Worm (Caenorhabditis elegans) whole organism, young adult: Measurements from ENCODE around the gene srlf-24.

Experiments
- D2030.7 ChIP-seq: fragments of 200-800 bp; sonication (Bioruptor generic); IDR thresholded peaks from 2 replicates; pipeline ENCODE4 v1.3.6; 2022; ENCODE audit warnings: missing genetic modification reagents, missing genetic modification characterization, missing compliant biosample characterization
- F10E7.11 ChIP-seq: sonication (generic microtip); optimal IDR thresholded peaks from 2 replicates; lab custom pipeline; 2017; ENCODE audit warnings: mild to moderate bottlenecking, missing genetic modification characterization, moderate library complexity, missing compliant biosample characterization
- F22D6.2 ChIP-seq: sonication (generic microtip); optimal IDR thresholded peaks from 2 replicates; lab custom pipeline; 2016; ENCODE audit warnings: mild to moderate bottlenecking, missing genetic modification characterization, missing compliant biosample characterization
- F37B4.10 ChIP-seq: fragments of 200-800 bp; sonication (Bioruptor generic); IDR thresholded peaks from 2 replicates; pipeline ENCODE4 v1.3.6; 2022; ENCODE audit warnings: missing genetic modification characterization, missing compliant biosample characterization
- F49E8.2 ChIP-seq: sonication (generic microtip); optimal IDR thresholded peaks from 3 replicates; lab custom pipeline; 2017; ENCODE audit warnings: missing genetic modification characterization, mild to moderate bottlenecking, missing compliant biosample characterization, antibody characterized with exemption, moderate library complexity; ENCODE audit not compliant: insufficient read depth
- F55B11.4 ChIP-seq: sonication (generic microtip); optimal IDR thresholded peaks from 2 replicates; lab custom pipeline; 2016; ENCODE audit warnings: missing compliant biosample characterization, missing genetic modification characterization, borderline replicate concordance; ENCODE audit not compliant: insufficient read depth
- T07F8.4 ChIP-seq: sonication (generic microtip); optimal IDR thresholded peaks from 2 replicates; lab custom pipeline; 2016; ENCODE audit warnings: mild to moderate bottlenecking, missing genetic modification characterization, moderate library complexity, missing compliant biosample characterization
- Y53G8AR.9 ChIP-seq: fragments of 200-800 bp; sonication (Bioruptor generic); conservative IDR thresholded peaks from 2 replicates; pipeline ENCODE4 v1.3.6; 2022; ENCODE audit warnings: missing genetic modification reagents, missing genetic modification characterization, missing compliant biosample characterization
- Y79H2A.3 ChIP-seq: fragments of 200-800 bp; sonication (Bioruptor generic); conservative IDR thresholded peaks from 2 replicates; pipeline ENCODE4 v1.3.6; 2022; ENCODE audit warnings: missing genetic modification reagents, missing genetic modification characterization, missing compliant biosample characterization
- Y95B8A.8 ChIP-seq: fragments of 200-800 bp; sonication (Bioruptor generic); IDR thresholded peaks from 2 replicates; pipeline ENCODE4 v1.3.6; 2022; ENCODE audit warnings: missing genetic modification reagents, missing genetic modification characterization, missing compliant biosample characterization
- aptf-2 ChIP-seq: fragments of 200-800 bp; sonication (Bioruptor generic); conservative IDR thresholded peaks from 2 replicates; pipeline ENCODE4 v1.3.6; 2022; ENCODE audit warnings: missing genetic modification reagents, missing genetic modification characterization, missing compliant biosample characterization
- atf-7 ChIP-seq: sonication (generic microtip); optimal IDR thresholded peaks from 2 replicates; lab custom pipeline; 2017; ENCODE audit warnings: mild to moderate bottlenecking, missing genetic modification characterization, missing compliant biosample characterization
- attf-5 ChIP-seq: fragments of 200-800 bp; sonication (Bioruptor generic); optimal IDR thresholded peaks from 2 replicates; lab custom pipeline; 2018; ENCODE audit warnings: mild to moderate bottlenecking, missing genetic modification characterization, missing compliant biosample characterization
- attf-6 ChIP-seq: fragments of 200-800 bp; sonication (Bioruptor generic); IDR thresholded peaks from 2 replicates; pipeline ENCODE4 v1.3.6; 2022; ENCODE audit warnings: missing genetic modification reagents, missing genetic modification characterization, missing compliant biosample characterization
- bed-2 ChIP-seq: fragments of 200-800 bp; sonication (Bioruptor generic); IDR thresholded peaks from 2 replicates; pipeline ENCODE4 v1.3.6; 2022; ENCODE audit warnings: missing genetic modification reagents, missing genetic modification characterization, missing compliant biosample characterization
- ccch-3 ChIP-seq: fragments of 200-800 bp; sonication (Bioruptor generic); optimal IDR thresholded peaks from 2 replicates; lab custom pipeline; 2018; ENCODE audit warnings: mild to moderate bottlenecking, missing genetic modification characterization, missing compliant biosample characterization
- ceh-100 ChIP-seq: fragments of 200-800 bp; sonication (Bioruptor generic); IDR thresholded peaks from 2 replicates; pipeline ENCODE4 v1.3.6; 2022; ENCODE audit warnings: missing genetic modification reagents, missing genetic modification characterization, missing compliant biosample characterization
- ceh-27 ChIP-seq: fragments of 200-800 bp; sonication (Bioruptor generic); optimal IDR thresholded peaks from 2 replicates; lab custom pipeline; 2018; ENCODE audit warnings: mild to moderate bottlenecking, missing genetic modification characterization, moderate library complexity, missing compliant biosample characterization
- ceh-58 ChIP-seq: fragments of 200-800 bp; sonication (Bioruptor generic); IDR thresholded peaks from 2 replicates; pipeline ENCODE4 v1.3.6; 2022; ENCODE audit warnings: missing genetic modification characterization, missing compliant biosample characterization
- ceh-79 ChIP-seq: sonication (generic microtip); optimal IDR thresholded peaks from 2 replicates; lab custom pipeline; 2017; ENCODE audit warnings: mild to moderate bottlenecking, missing genetic modification characterization, missing compliant biosample characterization
- chd-7 ChIP-seq: sonication (generic microtip); optimal IDR thresholded peaks from 2 replicates; lab custom pipeline; 2016; ENCODE audit warnings: mild to moderate bottlenecking, missing genetic modification characterization, moderate library complexity, missing compliant biosample characterization
- egl-18 ChIP-seq: fragments of 200-800 bp; sonication (Bioruptor generic); IDR thresholded peaks from 2 replicates; pipeline ENCODE4 v1.3.6; 2022; ENCODE audit warnings: missing genetic modification reagents, missing genetic modification characterization, missing compliant biosample characterization
- ekl-4 ChIP-seq: fragments of 200-800 bp; sonication (Bioruptor generic); IDR thresholded peaks from 2 replicates; pipeline ENCODE4 v1.3.6; 2022; ENCODE audit warnings: missing genetic modification reagents, missing genetic modification characterization, missing compliant biosample characterization
- fkh-3 ChIP-seq: sonication (generic microtip); optimal IDR thresholded peaks from 2 replicates; lab custom pipeline; 2016; ENCODE audit warnings: mild to moderate bottlenecking, missing genetic modification characterization, missing compliant biosample characterization
- gei-17 ChIP-seq: fragments of 200-800 bp; sonication (Bioruptor generic); optimal IDR thresholded peaks from 2 replicates; lab custom pipeline; 2018; ENCODE audit warnings: mild to moderate bottlenecking, missing genetic modification characterization, missing compliant biosample characterization
- hlh-26 ChIP-seq: fragments of 200-800 bp; sonication (Bioruptor generic); conservative IDR thresholded peaks from 2 replicates; pipeline ENCODE4 v1.3.6; 2022; ENCODE audit warnings: missing genetic modification reagents, missing genetic modification characterization, missing compliant biosample characterization
- hmg-1.2 ChIP-seq: fragments of 200-800 bp; sonication (Bioruptor generic); IDR thresholded peaks from 2 replicates; pipeline ENCODE4 v1.3.6; 2022; ENCODE audit warnings: missing genetic modification reagents, missing genetic modification characterization, missing compliant biosample characterization
- hrde-1 ChIP-seq: sonication (generic microtip); optimal IDR thresholded peaks from 2 replicates; lab custom pipeline; 2016; ENCODE audit warnings: missing genetic modification characterization, mild to moderate bottlenecking, missing compliant biosample characterization, moderate library complexity, missing genotype, missing genetic modification reagents, borderline replicate concordance
- let-526 ChIP-seq: fragments of 200-800 bp; sonication (Bioruptor generic); IDR thresholded peaks from 2 replicates; pipeline ENCODE4 v1.3.6; 2022; ENCODE audit warnings: missing genetic modification reagents, missing genetic modification characterization, missing compliant biosample characterization
- lir-1 ChIP-seq: fragments of 200-800 bp; sonication (Bioruptor generic); conservative IDR thresholded peaks from 2 replicates; pipeline ENCODE4 v1.3.6; 2022; ENCODE audit warnings: missing genetic modification reagents, missing genetic modification characterization, missing compliant biosample characterization
- lsl-1 ChIP-seq: fragments of 200-800 bp; sonication (Bioruptor generic); optimal IDR thresholded peaks from 2 replicates; lab custom pipeline; 2018; ENCODE audit warnings: mild to moderate bottlenecking, missing genetic modification characterization, moderate library complexity, missing compliant biosample characterization
- madf-10 ChIP-seq: sonication (generic microtip); optimal IDR thresholded peaks from 2 replicates; lab custom pipeline; 2016; ENCODE audit warnings: mild to moderate bottlenecking, missing genetic modification characterization, missing compliant biosample characterization
- madf-8 ChIP-seq: fragments of 200-800 bp; sonication (Bioruptor generic); conservative IDR thresholded peaks from 2 replicates; pipeline ENCODE4 v1.3.6; 2022; ENCODE audit warnings: missing genetic modification reagents, missing genetic modification characterization, missing compliant biosample characterization
- mcd-1 ChIP-seq: fragments of 200-800 bp; sonication (Bioruptor generic); IDR thresholded peaks from 2 replicates; pipeline ENCODE4 v1.3.6; 2022; ENCODE audit warnings: missing genetic modification reagents, missing genetic modification characterization, missing compliant biosample characterization
- nfya-1 ChIP-seq: sonication (generic microtip); optimal IDR thresholded peaks from 2 replicates; lab custom pipeline; 2017; ENCODE audit warnings: antibody characterized with exemption, missing compliant biosample characterization, missing genetic modification characterization, borderline replicate concordance; ENCODE audit not compliant: insufficient read depth
- nfyb-1 ChIP-seq: fragments of 200-800 bp; sonication (Bioruptor generic); IDR thresholded peaks from 2 replicates; pipeline ENCODE4 v1.3.6; 2022; ENCODE audit warnings: missing genetic modification reagents, missing genetic modification characterization, missing compliant biosample characterization
- nhr-90 ChIP-seq: sonication (generic microtip); optimal IDR thresholded peaks from 2 replicates; lab custom pipeline; 2016; ENCODE audit warnings: missing genotype, mild to moderate bottlenecking, missing genetic modification characterization, missing compliant biosample characterization
- pha-4 ChIP-seq: fragments of 150-350 bp; sonication (generic microtip); optimal IDR thresholded peaks from 2 replicates; lab custom pipeline; 2014; ENCODE audit warnings: missing biosample characterization, missing genetic modification reagents, missing genetic modification characterization
- rcor-1 ChIP-seq: fragments of 200-800 bp; sonication (Bioruptor generic); IDR thresholded peaks from 2 replicates; pipeline ENCODE4 v1.3.6; 2022; ENCODE audit warnings: missing genetic modification reagents, missing genetic modification characterization, missing compliant biosample characterization
- repo-1 ChIP-seq: sonication (generic microtip); optimal IDR thresholded peaks from 2 replicates; lab custom pipeline; 2017; ENCODE audit warnings: mild to moderate bottlenecking, missing genetic modification characterization, missing compliant biosample characterization
- sdz-38 ChIP-seq: sonication (generic microtip); optimal IDR thresholded peaks from 2 replicates; lab custom pipeline; 2016; ENCODE audit warnings: missing genotype, missing genetic modification characterization, missing compliant biosample characterization
- snpc-1.1 ChIP-seq: sonication (generic microtip); optimal IDR thresholded peaks from 2 replicates; lab custom pipeline; 2017; ENCODE audit warnings: missing genetic modification characterization, mild to moderate bottlenecking, missing compliant biosample characterization, antibody characterized with exemption, moderate library complexity, missing genotype, missing genetic modification reagents; ENCODE audit not compliant: insufficient read depth
- snpc-3.4 ChIP-seq: sonication (generic microtip); optimal IDR thresholded peaks from 2 replicates; lab custom pipeline; 2017; ENCODE audit warnings: missing genetic modification characterization, mild to moderate bottlenecking, missing compliant biosample characterization, antibody characterized with exemption, moderate library complexity, missing genotype, missing genetic modification reagents
- tbp1 ChIP-seq: fragments of 200-800 bp; sonication (Bioruptor generic); optimal IDR thresholded peaks from 2 replicates; lab custom pipeline; 2018; ENCODE audit warnings: mild to moderate bottlenecking, missing genetic modification characterization, missing compliant biosample characterization
- unc-130 ChIP-seq: sonication (generic microtip); optimal IDR thresholded peaks from 2 replicates; lab custom pipeline; 2016; ENCODE audit warnings: missing genetic modification reagents, missing genetic modification characterization, missing compliant biosample characterization
- zim-3 ChIP-seq: sonication (generic microtip); optimal IDR thresholded peaks from 2 replicates; lab custom pipeline; 2017; ENCODE audit warnings: mild to moderate bottlenecking, missing genetic modification characterization, moderate library complexity, missing compliant biosample characterization
- ztf-18 ChIP-seq: sonication (generic microtip); optimal IDR thresholded peaks from 2 replicates; lab custom pipeline; 2016; ENCODE audit warnings: missing genotype, mild to moderate bottlenecking, missing genetic modification characterization, missing compliant biosample characterization
- ztf-26 ChIP-seq: sonication (generic microtip); optimal IDR thresholded peaks from 2 replicates; lab custom pipeline; 2017; ENCODE audit warnings: missing genetic modification characterization, missing compliant biosample characterization

srlf-24 gene

DNA sequence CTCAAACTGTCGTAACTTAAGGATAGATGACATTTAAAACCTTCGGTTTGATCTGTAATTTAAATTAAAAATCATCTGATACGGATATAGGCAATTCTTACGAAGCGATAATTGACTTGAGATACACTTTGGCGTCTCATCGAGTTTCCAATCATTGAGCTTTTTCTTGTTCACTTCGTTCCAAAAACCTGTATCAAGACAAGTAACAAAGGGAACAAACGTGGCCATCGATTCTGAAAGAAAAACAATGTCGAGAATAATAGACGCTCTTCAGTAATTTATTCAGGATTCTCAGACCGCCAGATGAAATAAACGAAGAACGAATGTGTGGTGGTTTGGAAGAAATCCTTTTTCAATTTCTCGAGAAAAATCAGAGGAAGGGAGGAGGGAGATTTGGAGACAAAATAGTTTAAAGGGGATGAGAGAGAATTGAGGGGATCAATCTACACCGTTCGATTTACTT is 24.8 kb downstream of the srlf-24 start, which contains the start of gene atg-7 (continued):
- TF ChIP-seq nhr-90: peak; percentile 7
- TF ChIP-seq fkh-3: no peak
- no peak; the same call in 1 of the 2 replicates for TF ChIP-seq mcd-1 (GFP tag; lab: Robert Waterston, UW)
- peak; percentile 15 for TF ChIP-seq attf-5 (GFP tag; lab: Kevin White, UChicago)
- no peak for TF ChIP-seq madf-10
- no peak for TF ChIP-seq bed-2 (GFP tag; lab: Robert Waterston, UW)
- TF ChIP-seq nfya-1 (tag; lab: Kevin White, UChicago): no peak
- TF ChIP-seq repo-1 (tag; lab: Kevin White, UChicago): peak; percentile 76
- no peak for TF ChIP-seq hlh-26
- TF ChIP-seq F37B4.10 (GFP tag; lab: Robert Waterston, UW): no peak
- no peak for TF ChIP-seq F22D6.2 (tag; lab: Kevin White, UChicago)
- TF ChIP-seq ceh-58 (GFP tag; lab: Robert Waterston, UW): no peak
- TF ChIP-seq lsl-1 (GFP tag; lab: Kevin White, UChicago): peak; percentile 17
- peak; percentile 63; the same call in 1 of the 2 replicates for TF ChIP-seq nfyb-1 (GFP tag; lab: Robert Waterston, UW)
- TF ChIP-seq F49E8.2 (tag; lab: Kevin White, UChicago): peak; percentile 80
- TF ChIP-seq rcor-1 (GFP tag; lab: Robert Waterston, UW): no peak; the same call in 1 of the 2 replicates
- no peak for TF ChIP-seq snpc-1.1 (tag; lab: Kevin White, UChicago)
- no peak for TF ChIP-seq atf-7 (tag; lab: Kevin White, UChicago)
- TF ChIP-seq Y53G8AR.9: peak; percentile 40; the same call in 1 of the 2 replicates
- no peak for TF ChIP-seq F55B11.4
- TF ChIP-seq unc-130 (GFP tag; lab: Kevin White, UChicago): no peak
- TF ChIP-seq tbp1 (GFP tag; lab: Kevin White, UChicago): no peak
- TF ChIP-seq F10E7.11 (tag; lab: Kevin White, UChicago): peak; percentile 60
- peak; percentile 43 for TF ChIP-seq chd-7 (tag; lab: Kevin White, UChicago)
- peak; percentile 36 for TF ChIP-seq ceh-27 (GFP tag; lab: Kevin White, UChicago)
- peak; percentile 34; the same call in 1 of the 2 replicates for TF ChIP-seq hmg-1.2
- TF ChIP-seq ztf-26: no peak
- TF ChIP-seq Y95B8A.8: no peak
- TF ChIP-seq lir-1: no peak
- TF ChIP-seq ekl-4 (GFP tag; lab: Robert Waterston, UW): peak; percentile 78
- no peak for TF ChIP-seq T07F8.4 (tag; lab: Kevin White, UChicago)
- no peak for TF ChIP-seq egl-18 (GFP tag; lab: Robert Waterston, UW)
- no peak for TF ChIP-seq ceh-79 (tag; lab: Kevin White, UChicago)
- no peak for TF ChIP-seq madf-8
- no peak for TF ChIP-seq Y79H2A.3 (GFP tag; lab: Robert Waterston, UW)
- TF ChIP-seq hrde-1 (tag; lab: Kevin White, UChicago): peak; percentile 74
- TF ChIP-seq ztf-18 (tag; lab: Kevin White, UChicago): no peak
- TF ChIP-seq pha-4 (tag; lab: Kevin White, UChicago): no peak
- no peak for TF ChIP-seq snpc-3.4 (tag; lab: Kevin White, UChicago)
- peak; percentile 4 for TF ChIP-seq gei-17 (GFP tag; lab: Kevin White, UChicago)
- no peak for TF ChIP-seq ccch-3 (GFP tag; lab: Kevin White, UChicago)
- TF ChIP-seq aptf-2: no peak; the same call in 1 of the 2 replicates
- no peak; the same call in 1 of the 2 replicates for TF ChIP-seq D2030.7 (GFP tag; lab: Robert Waterston, UW)
- no peak for TF ChIP-seq sdz-38
- TF ChIP-seq zim-3 (tag; lab: Kevin White, UChicago): no peak
- no peak for TF ChIP-seq let-526 (GFP tag; lab: Robert Waterston, UW)
- peak; percentile 76; the same call in 1 of the 2 replicates for TF ChIP-seq attf-6 (GFP tag; lab: Robert Waterston, UW)
- no peak for TF ChIP-seq ceh-100
